Worm (Caenorhabditis elegans) whole organism, L1 larva: ENCODE data around the gene rpl-23.

ENCODE experiments used
- C34B4.2 ChIP-seq: sonication (generic microtip); optimal IDR thresholded peaks from 2 replicates; lab custom pipeline; 2017; ENCODE audit warnings: mild to moderate bottlenecking, missing genetic modification characterization, missing compliant biosample characterization
- aha-1 ChIP-seq: fragments of 150-350 bp; optimal IDR thresholded peaks from 2 replicates; lab custom pipeline; 2014; ENCODE audit warnings: missing biosample characterization, missing genetic modification characterization
- alr-1 ChIP-seq: fragments of 200-800 bp; sonication (Bioruptor generic); optimal IDR thresholded peaks from 2 replicates; lab custom pipeline; 2018; ENCODE audit warnings: borderline replicate concordance, mild to moderate bottlenecking, missing genetic modification characterization, missing compliant biosample characterization
- aly-2 ChIP-seq: fragments of 150-350 bp; optimal IDR thresholded peaks from 2 replicates; lab custom pipeline; 2014; ENCODE audit warnings: missing biosample characterization, missing genetic modification characterization
- ceh-63 ChIP-seq: fragments of 200-800 bp; sonication (Bioruptor generic); optimal IDR thresholded peaks from 2 replicates; lab custom pipeline; 2018; ENCODE audit warnings: mild to moderate bottlenecking, missing genetic modification characterization, missing compliant biosample characterization
- ceh-8 ChIP-seq: fragments of 200-800 bp; sonication (Bioruptor generic); optimal IDR thresholded peaks from 2 replicates; lab custom pipeline; 2018; ENCODE audit warnings: mild to moderate bottlenecking, missing genetic modification characterization, moderate library complexity, missing compliant biosample characterization
- ceh-82 ChIP-seq, 3 experiments: fragments of 150-350 bp in 1 of 3; sonication (generic microtip) in 2 of 3; optimal IDR thresholded peaks; 2 replicates each; lab custom pipeline; 2014 to 2017; ENCODE audit warnings: missing biosample characterization in 3 of 3, missing genetic modification characterization in 3 of 3
- ceh-88 ChIP-seq: fragments of 200-800 bp; sonication (Bioruptor generic); IDR thresholded peaks from 2 replicates; pipeline ENCODE4 v1.3.6; 2022; ENCODE audit warnings: missing genetic modification characterization, missing compliant biosample characterization
- ceh-90 ChIP-seq: sonication (generic microtip); optimal IDR thresholded peaks from 2 replicates; lab custom pipeline; 2016; ENCODE audit warnings: missing genetic modification characterization, missing compliant biosample characterization
- dsc-1 ChIP-seq: sonication (generic microtip); optimal IDR thresholded peaks from 2 replicates; lab custom pipeline; 2016; ENCODE audit warnings: mild to moderate bottlenecking, missing genetic modification characterization, missing compliant biosample characterization
- efl-3 ChIP-seq: fragments of 200-800 bp; sonication (Bioruptor generic); optimal IDR thresholded peaks from 2 replicates; lab custom pipeline; 2018; ENCODE audit warnings: mild to moderate bottlenecking, missing genetic modification characterization, missing compliant biosample characterization
- egl-13 ChIP-seq: sonication (generic microtip); optimal IDR thresholded peaks from 2 replicates; lab custom pipeline; 2016; ENCODE audit warnings: missing genotype, missing genetic modification reagents, missing genetic modification characterization, missing compliant biosample characterization
- elt-2 ChIP-seq: sonication (generic microtip); optimal IDR thresholded peaks from 2 replicates; lab custom pipeline; 2016; ENCODE audit warnings: missing genetic modification characterization, mild to moderate bottlenecking, inconsistent platforms, missing compliant biosample characterization, missing genetic modification reagents
- ets-5 ChIP-seq: fragments of 200-800 bp; sonication (Bioruptor generic); IDR thresholded peaks from 2 replicates; pipeline ENCODE4 v1.3.6; 2022; ENCODE audit warnings: missing genetic modification characterization, missing compliant biosample characterization
- fkh-10 ChIP-seq: sonication (generic microtip); optimal IDR thresholded peaks from 2 replicates; lab custom pipeline; 2017; ENCODE audit warnings: missing biosample characterization, missing genetic modification reagents, missing genetic modification characterization
- fkh-4 ChIP-seq: sonication (generic microtip); optimal IDR thresholded peaks from 2 replicates; lab custom pipeline; 2016; ENCODE audit warnings: missing compliant biosample characterization, missing genetic modification characterization, borderline replicate concordance
- fkh-8 ChIP-seq: sonication (generic microtip); optimal IDR thresholded peaks from 2 replicates; lab custom pipeline; 2016; ENCODE audit warnings: mild to moderate bottlenecking, missing genetic modification characterization, missing compliant biosample characterization
- grh-1 ChIP-seq: fragments of 200-800 bp; sonication (Bioruptor generic); IDR thresholded peaks from 2 replicates; pipeline ENCODE4 v1.3.6; 2022; ENCODE audit warnings: missing genetic modification reagents, missing genetic modification characterization, missing compliant biosample characterization
- hlh-17 ChIP-seq: fragments of 200-800 bp; sonication (Bioruptor generic); optimal IDR thresholded peaks from 2 replicates; lab custom pipeline; 2018; ENCODE audit warnings: missing genetic modification characterization, mild to moderate bottlenecking, missing compliant biosample characterization, moderate library complexity, borderline replicate concordance
- lin-14 ChIP-seq: fragments of 200-800 bp; sonication (Bioruptor generic); optimal IDR thresholded peaks from 2 replicates; lab custom pipeline; 2018; ENCODE audit warnings: mild to moderate bottlenecking, missing genetic modification characterization, moderate library complexity, missing compliant biosample characterization
- lin-15B ChIP-seq: fragments of 150-350 bp; sonication (generic microtip); optimal IDR thresholded peaks from 3 replicates; lab custom pipeline; 2014; ENCODE audit warnings: missing biosample characterization, missing genetic modification characterization
- lin-35 ChIP-seq, 2 experiments: fragments of 150-350 bp; optimal IDR thresholded peaks; 2 replicates each; lab custom pipeline; 2014; ENCODE audit warnings: missing biosample characterization in 2 of 2, missing genetic modification characterization in 2 of 2, missing genetic modification reagents in 2 of 2
- lin-39 ChIP-seq: fragments of 150-350 bp; optimal IDR thresholded peaks from 2 replicates; lab custom pipeline; 2014; ENCODE audit warnings: missing biosample characterization, missing genetic modification reagents, missing genetic modification characterization
- lsy-2 ChIP-seq, 2 experiments: fragments of 150-350 bp; optimal IDR thresholded peaks; 2 replicates each; lab custom pipeline; 2014; ENCODE audit warnings: missing biosample characterization in 2 of 2, missing genetic modification characterization in 2 of 2
- nhr-11 ChIP-seq: fragments of 150-350 bp; optimal IDR thresholded peaks from 2 replicates; lab custom pipeline; 2014; ENCODE audit warnings: missing biosample characterization, missing genetic modification characterization
- nhr-12 ChIP-seq: sonication (generic microtip); optimal IDR thresholded peaks from 2 replicates; lab custom pipeline; 2017; ENCODE audit warnings: missing biosample characterization, missing genetic modification characterization
- nhr-47 ChIP-seq: sonication (generic microtip); optimal IDR thresholded peaks from 2 replicates; lab custom pipeline; 2016; ENCODE audit warnings: mild to moderate bottlenecking, missing genetic modification characterization, moderate library complexity, missing compliant biosample characterization
- nhr-71 ChIP-seq: sonication (generic microtip); optimal IDR thresholded peaks from 2 replicates; lab custom pipeline; 2016; ENCODE audit warnings: mild to moderate bottlenecking, missing genetic modification characterization, moderate library complexity, missing compliant biosample characterization
- nhr-76 ChIP-seq: sonication (generic microtip); optimal IDR thresholded peaks from 2 replicates; lab custom pipeline; 2017; ENCODE audit warnings: missing biosample characterization, missing genetic modification characterization
- nhr-85 ChIP-seq: sonication (generic microtip); peaks from one replicate; lab custom pipeline; 2016; ENCODE audit warnings: missing genetic modification characterization, inconsistent platforms, missing compliant biosample characterization
- nhr-90 ChIP-seq: sonication (generic microtip); optimal IDR thresholded peaks from 2 replicates; lab custom pipeline; 2016; ENCODE audit warnings: mild to moderate bottlenecking, missing genetic modification characterization, missing compliant biosample characterization; ENCODE audit not compliant: poor library complexity
- pag-3 ChIP-seq: sonication (generic microtip); optimal IDR thresholded peaks from 2 replicates; lab custom pipeline; 2017; ENCODE audit warnings: missing genetic modification characterization, mild to moderate bottlenecking, missing compliant biosample characterization, antibody characterized with exemption, borderline replicate concordance; ENCODE audit not compliant: insufficient read depth
- pax-3 ChIP-seq: fragments of 200-800 bp; sonication (Bioruptor generic); optimal IDR thresholded peaks from 2 replicates; lab custom pipeline; 2018; ENCODE audit warnings: mild to moderate bottlenecking, missing genetic modification characterization, moderate library complexity, missing compliant biosample characterization
- pqm-1 ChIP-seq: sonication (generic microtip); optimal IDR thresholded peaks from 3 replicates; lab custom pipeline; 2017; ENCODE audit warnings: missing biosample characterization, missing genetic modification characterization
- rnt-1 ChIP-seq: sonication (generic microtip); optimal IDR thresholded peaks from 2 replicates; lab custom pipeline; 2016; ENCODE audit warnings: mild to moderate bottlenecking, missing genetic modification characterization, moderate library complexity, missing compliant biosample characterization
- sptf-1 ChIP-seq: fragments of 150-350 bp; optimal IDR thresholded peaks from 2 replicates; lab custom pipeline; 2014; ENCODE audit warnings: missing biosample characterization, missing genetic modification characterization
- tlp-1 ChIP-seq: fragments of 150-350 bp; optimal IDR thresholded peaks from 2 replicates; lab custom pipeline; 2014; ENCODE audit warnings: missing biosample characterization, missing genetic modification characterization
- unc-30 ChIP-seq: sonication (generic microtip); optimal IDR thresholded peaks from 2 replicates; lab custom pipeline; 2017; ENCODE audit warnings: missing biosample characterization, missing genetic modification characterization
- vab-15 ChIP-seq: sonication (generic microtip); optimal IDR thresholded peaks from 2 replicates; lab custom pipeline; 2017; ENCODE audit warnings: missing genotype, mild to moderate bottlenecking, missing genetic modification characterization, missing compliant biosample characterization
- zag-1 ChIP-seq: fragments of 150-350 bp; optimal IDR thresholded peaks from 2 replicates; lab custom pipeline; 2014; ENCODE audit warnings: missing biosample characterization, missing genetic modification characterization
- zip-4 ChIP-seq: fragments of 200-800 bp; sonication (Bioruptor generic); optimal IDR thresholded peaks from 2 replicates; lab custom pipeline; 2018; ENCODE audit warnings: mild to moderate bottlenecking, missing genetic modification characterization, moderate library complexity, missing compliant biosample characterization

The rpl-23 gene

DNA sequence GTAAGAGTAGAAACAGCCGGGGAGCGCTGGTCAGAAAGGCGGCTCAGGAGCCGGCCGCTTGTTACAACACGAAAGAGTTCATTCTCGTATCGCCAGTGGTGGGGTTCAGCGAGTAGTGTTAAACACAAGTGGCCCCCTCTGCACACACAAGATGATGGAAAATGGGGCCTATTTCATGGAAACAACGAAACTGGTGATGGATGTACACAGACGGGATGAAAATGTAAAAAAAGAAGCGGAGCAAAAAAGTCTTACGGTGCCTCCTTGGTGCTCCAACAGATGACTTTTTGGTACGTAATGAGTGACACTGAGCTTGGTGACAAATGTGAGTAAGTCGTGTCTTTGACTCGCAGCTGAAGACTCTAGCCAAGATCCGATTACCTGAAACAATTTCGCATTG is 2.1 kb upstream of the rpl-23 start:
- TF ChIP-seq ceh-8 (GFP tag; lab: Kevin White, UChicago) (no peak), zag-1 (tag; lab: Kevin White, UChicago) (no peak), pqm-1 (no peak), nhr-47 (no peak), vab-15 (tag; lab: Kevin White, UChicago) (no peak), elt-2 (no peak), pax-3 (no peak), ceh-88 (GFP tag; lab: Robert Waterston, UW) (no peak), alr-1 (no peak), nhr-90 (tag; lab: Kevin White, UChicago) (no peak), nhr-12 (tag; lab: Kevin White, UChicago) (no peak), lin-39 (tag; lab: Kevin White, UChicago) (no peak), efl-3 (no peak), nhr-85 (no peak), lsy-2 (tag; optimal IDR thresholded peaks at IDR 0.05; lab: Kevin White, UChicago) (peak in 1 of 2 experiments; percentile 19), rnt-1 (tag; lab: Kevin White, UChicago) (peak; percentile 50), nhr-71 (tag; lab: Kevin White, UChicago) (peak; percentile 25), unc-30 (tag; lab: Kevin White, UChicago) (no peak), dsc-1 (tag; lab: Kevin White, UChicago) (peak; percentile 37), fkh-10 (GFP tag; lab: Kevin White, UChicago) (no peak), lin-14 (GFP tag; lab: Kevin White, UChicago) (peak; percentile 55), zip-4 (GFP tag; lab: Kevin White, UChicago) (no peak)

DNA sequence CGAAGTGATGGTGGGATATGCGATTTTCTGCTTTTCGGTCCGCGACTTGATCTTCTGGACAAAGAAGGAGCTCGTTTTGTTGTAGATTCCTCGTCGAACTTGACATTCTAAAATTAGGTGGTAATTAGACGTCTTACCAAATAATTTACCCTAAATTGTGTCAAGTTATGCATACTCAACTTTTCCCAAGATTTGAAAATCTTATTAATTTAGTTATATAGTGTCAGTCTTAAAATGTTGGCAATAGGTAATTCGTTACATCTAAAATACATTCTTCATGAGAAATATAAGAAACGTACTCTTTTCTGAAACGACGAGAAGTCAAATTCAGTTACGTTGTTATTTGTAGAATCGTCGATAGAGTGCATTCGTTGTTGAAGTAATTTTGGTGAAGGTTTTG is 1.6 kb upstream of the rpl-23 start:
- TF ChIP-seq aly-2 (tag; lab: Kevin White, UChicago), result no peak
- peak; percentile 99 for TF ChIP-seq alr-1
- no peak for TF ChIP-seq fkh-4

DNA sequence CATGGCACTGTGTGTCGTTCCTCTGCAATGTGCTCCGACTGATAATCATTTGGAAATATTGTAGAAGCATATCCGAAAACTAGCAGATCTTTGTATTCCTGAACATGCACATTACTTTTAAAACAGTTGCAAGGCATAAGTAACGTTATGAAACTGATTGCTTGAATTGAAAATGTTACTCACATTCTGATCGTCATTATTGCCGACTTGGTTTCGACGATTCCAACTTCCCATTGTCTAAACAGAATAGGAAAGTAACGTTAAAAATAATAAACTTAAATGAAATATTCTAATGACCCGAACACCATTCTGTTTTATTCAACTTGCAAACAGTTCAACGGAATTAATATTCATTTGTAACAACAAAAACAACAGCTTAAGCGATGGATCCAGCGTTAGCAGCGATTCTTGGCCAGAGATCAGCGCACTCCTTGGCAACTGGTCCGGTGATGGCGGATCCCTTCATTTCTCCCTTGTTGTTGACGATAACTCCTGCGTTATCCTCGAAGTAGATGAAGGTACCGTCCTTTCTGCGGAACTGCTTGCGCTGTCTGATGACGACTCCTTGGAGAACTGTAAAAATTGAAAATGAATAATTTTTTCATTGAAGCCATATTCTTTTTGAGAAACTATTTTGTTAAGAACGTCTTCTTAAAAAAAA is 569 bp downstream of the rpl-23 start, which contains the start of gene swp-1:
TSS of gene swp-1 (minus strand) at position 298 of the 661 bp plus-strand sequence.
- TF ChIP-seq nhr-71 (tag; lab: Kevin White, UChicago) (peak; percentile 13), zip-4 (GFP tag; lab: Kevin White, UChicago) (no peak), lin-15B (no peak), aly-2 (tag; lab: Kevin White, UChicago) (no peak), pag-3 (tag; lab: Kevin White, UChicago) (no peak), nhr-85 (peak; percentile 49), lsy-2 (tag; optimal IDR thresholded peaks at IDR 0.05; lab: Kevin White, UChicago) (peak in 1 of 2 experiments; percentile 26)

DNA sequence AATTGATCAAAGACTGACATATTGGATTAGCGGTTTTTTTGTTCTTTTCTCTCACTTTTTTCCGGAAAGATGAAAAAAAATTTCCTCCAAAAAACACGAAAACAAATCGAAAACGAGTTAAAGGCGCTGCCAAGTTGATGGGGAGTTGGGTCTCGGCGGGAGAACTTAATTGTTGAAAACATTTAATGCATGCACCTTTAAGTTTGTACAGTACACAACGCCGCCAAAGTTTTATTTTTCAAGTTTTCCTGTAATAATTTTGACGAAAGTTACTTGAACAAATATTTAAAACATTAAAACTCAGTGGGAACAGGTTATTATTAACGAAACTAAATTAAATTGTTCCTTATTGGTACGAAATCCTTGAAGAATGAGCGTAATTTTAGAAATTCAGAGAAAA is 4.4 kb downstream of the rpl-23 start:
- no peak for TF ChIP-seq dsc-1 (tag; lab: Kevin White, UChicago)
- TF ChIP-seq lin-35 (GFP tag; optimal IDR thresholded peaks at IDR 0.05; lab: Kevin White, UChicago), result no peak

DNA sequence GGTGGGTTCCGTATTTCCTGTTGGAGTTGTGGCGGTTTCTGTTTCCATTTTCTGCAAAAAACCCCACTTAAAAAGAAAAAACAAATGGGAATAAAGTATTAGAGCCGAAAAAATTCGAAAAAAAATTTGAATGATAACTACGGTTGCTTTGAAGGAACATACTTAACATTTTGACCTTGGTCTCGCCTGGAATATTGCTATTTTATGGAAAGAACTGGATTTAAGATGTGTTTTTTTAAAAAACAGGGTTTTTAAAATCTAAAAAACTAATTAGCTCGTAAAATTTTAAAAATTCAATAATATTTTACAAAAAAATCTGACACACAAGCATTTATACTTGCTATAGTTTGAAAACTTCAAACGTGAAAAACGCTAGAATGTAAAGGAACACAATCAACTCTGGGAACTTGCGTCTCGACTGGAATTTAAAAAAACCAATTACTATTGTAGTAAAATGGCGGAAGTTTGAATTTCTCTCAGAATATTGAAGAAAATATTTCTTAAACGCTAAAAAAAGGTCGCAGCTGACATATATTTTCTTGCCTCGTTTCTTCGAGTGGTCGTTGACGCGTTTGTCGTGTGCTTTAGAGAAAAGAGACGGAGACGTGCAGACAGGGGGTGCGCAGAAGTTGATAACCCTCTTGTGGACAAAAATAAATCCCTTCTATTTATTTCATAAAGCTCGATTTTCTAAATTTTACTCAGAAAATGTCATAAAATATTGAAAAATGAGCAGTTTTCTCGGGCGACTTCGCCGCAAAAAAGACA is 7.8 kb downstream of the rpl-23 start, which contains the start of the genes lgg-3 and rgs-5:
TSS of gene lgg-3 (minus strand) at position 51 of the 768 bp plus-strand sequence.
TSS of gene rgs-5 (plus strand) at position 593 of the 768 bp plus-strand sequence.
- TF ChIP-seq ceh-63 (GFP tag; lab: Kevin White, UChicago), result no peak
- TF ChIP-seq dsc-1 (tag; lab: Kevin White, UChicago), result no peak
- no peak for TF ChIP-seq nhr-76 (tag; lab: Kevin White, UChicago)
- no peak for TF ChIP-seq nhr-47
- TF ChIP-seq sptf-1 (tag; lab: Kevin White, UChicago), result no peak
- TF ChIP-seq ceh-88 (GFP tag; lab: Robert Waterston, UW), result no peak
- no peak for TF ChIP-seq alr-1
- no peak for TF ChIP-seq unc-30 (tag; lab: Kevin White, UChicago)
- TF ChIP-seq ceh-82 (tag; optimal IDR thresholded peaks at IDR 0.05; lab: Kevin White, UChicago), result peak in 1 of 3 experiments; percentile 34
- no peak for TF ChIP-seq C34B4.2 (tag; lab: Kevin White, UChicago)
- peak; percentile 1 for TF ChIP-seq fkh-8
- TF ChIP-seq egl-13 (tag; lab: Kevin White, UChicago), result no peak
- no peak for TF ChIP-seq nhr-11 (tag; lab: Kevin White, UChicago)
- no peak for TF ChIP-seq aha-1 (tag; lab: Kevin White, UChicago)
- TF ChIP-seq tlp-1, result no peak
- no peak for TF ChIP-seq grh-1 (GFP tag; lab: Robert Waterston, UW)
- TF ChIP-seq ceh-90 (tag; lab: Kevin White, UChicago), result no peak
- TF ChIP-seq hlh-17 (GFP tag; lab: Kevin White, UChicago), result no peak
- no peak for TF ChIP-seq ets-5 (GFP tag; lab: Robert Waterston, UW)
- TF ChIP-seq elt-2, result no peak
